Worm (Caenorhabditis elegans) whole organism, late embryonic: Measurements from ENCODE around the gene faxc-2.

Source experiments
- ama-1 ChIP-seq: fragments of 150-350 bp; optimal IDR thresholded peaks from 2 replicates; lab custom pipeline; 2014
- ceh-31 ChIP-seq: sonication (generic microtip); optimal IDR thresholded peaks from 2 replicates; lab custom pipeline; 2016; ENCODE audit warnings: missing genetic modification characterization, missing compliant biosample characterization
- ceh-45 ChIP-seq: fragments of 200-800 bp; sonication (Bioruptor generic); IDR thresholded peaks from 2 replicates; pipeline ENCODE4 v1.3.6; 2022; ENCODE audit warnings: missing genetic modification reagents, missing genetic modification characterization, missing compliant biosample characterization
- dmd-4 ChIP-seq: sonication (generic microtip); optimal IDR thresholded peaks from 2 replicates; lab custom pipeline; 2016; ENCODE audit warnings: borderline replicate concordance, missing genetic modification characterization, missing compliant biosample characterization
- elt-2 ChIP-seq: sonication (generic microtip); optimal IDR thresholded peaks from 2 replicates; lab custom pipeline; 2016; ENCODE audit warnings: missing genetic modification reagents, missing genetic modification characterization, missing compliant biosample characterization
- ets-4 ChIP-seq: sonication (generic microtip); optimal IDR thresholded peaks from 2 replicates; lab custom pipeline; 2016; ENCODE audit warnings: missing genetic modification characterization, missing compliant biosample characterization
- gmeb-2 ChIP-seq: sonication (generic microtip); optimal IDR thresholded peaks from 2 replicates; lab custom pipeline; 2016; ENCODE audit warnings: missing genetic modification characterization, inconsistent platforms, missing compliant biosample characterization
- pha-4 ChIP-seq: fragments of 150-350 bp; optimal IDR thresholded peaks from 2 replicates; lab custom pipeline; 2018; ENCODE audit warnings: missing biosample characterization, missing genetic modification reagents, missing genetic modification characterization
- pqm-1 ChIP-seq: sonication (generic microtip); optimal IDR thresholded peaks from 2 replicates; lab custom pipeline; 2016; ENCODE audit warnings: missing genetic modification characterization, missing compliant biosample characterization
- ref-2 ChIP-seq: sonication (generic microtip); optimal IDR thresholded peaks from 2 replicates; lab custom pipeline; 2016; ENCODE audit warnings: missing genetic modification characterization, missing compliant biosample characterization
- sox-4 ChIP-seq: sonication (generic microtip); optimal IDR thresholded peaks from 2 replicates; lab custom pipeline; 2017; ENCODE audit warnings: mild to moderate bottlenecking, missing genetic modification characterization, inconsistent platforms, missing compliant biosample characterization
- tbx-2 ChIP-seq: sonication (generic microtip); optimal IDR thresholded peaks from 2 replicates; lab custom pipeline; 2016; ENCODE audit warnings: missing genetic modification characterization, missing compliant biosample characterization

ce11 chrII:13356092-13356491 lies 47.0 kb downstream of the faxc-2 start, which contains the start of gene dmsr-3:
- no peak for TF ChIP-seq ceh-31 (tag; lab: Kevin White, UChicago)
- TF ChIP-seq ref-2 (tag; lab: Kevin White, UChicago) = no peak
- TF ChIP-seq pqm-1 = no peak
- no peak for TF ChIP-seq pha-4 (tag; lab: Kevin White, UChicago)
- no peak for TF ChIP-seq tbx-2 (tag; lab: Kevin White, UChicago)
- no peak for TF ChIP-seq ama-1
- TF ChIP-seq sox-4 = no peak
- no peak for TF ChIP-seq dmd-4 (tag; lab: Kevin White, UChicago)
- TF ChIP-seq elt-2 = no peak
- no peak for TF ChIP-seq gmeb-2 (tag; lab: Kevin White, UChicago)
- TF ChIP-seq ceh-45 = no peak
- TF ChIP-seq ets-4 (tag; lab: Kevin White, UChicago) = no peak
